Worm (Caenorhabditis elegans) whole organism, young adult: ENCODE data around the gene W01B6.4.

Source experiments
- B0019.2 ChIP-seq: fragments of 200-800 bp; sonication (Bioruptor generic); conservative IDR thresholded peaks from 2 replicates; pipeline ENCODE4 v1.3.6; 2022; ENCODE audit warnings: missing genetic modification reagents, missing genetic modification characterization, missing compliant biosample characterization
- F57A8.1 ChIP-seq: fragments of 200-800 bp; sonication (Bioruptor generic); optimal IDR thresholded peaks from 2 replicates; lab custom pipeline; 2018; ENCODE audit warnings: mild to moderate bottlenecking, missing genetic modification characterization, moderate library complexity, missing compliant biosample characterization
- K12H6.12 ChIP-seq: fragments of 200-800 bp; sonication (Bioruptor generic); optimal IDR thresholded peaks from 2 replicates; lab custom pipeline; 2018; ENCODE audit warnings: mild to moderate bottlenecking, missing genetic modification characterization, missing compliant biosample characterization
- T07F8.4 ChIP-seq: sonication (generic microtip); optimal IDR thresholded peaks from 2 replicates; lab custom pipeline; 2016; ENCODE audit warnings: mild to moderate bottlenecking, missing genetic modification characterization, moderate library complexity, missing compliant biosample characterization
- Y53F4B.3 ChIP-seq: fragments of 200-800 bp; sonication (Bioruptor generic); IDR thresholded peaks from 2 replicates; pipeline ENCODE4 v1.3.6; 2022; ENCODE audit warnings: missing genetic modification reagents, missing genetic modification characterization, missing compliant biosample characterization
- ceh-91 ChIP-seq: fragments of 200-800 bp; sonication (Bioruptor generic); IDR thresholded peaks from 2 replicates; pipeline ENCODE4 v1.3.6; 2022; ENCODE audit warnings: missing genetic modification reagents, missing genetic modification characterization, missing compliant biosample characterization
- repo-1 ChIP-seq: sonication (generic microtip); optimal IDR thresholded peaks from 2 replicates; lab custom pipeline; 2017; ENCODE audit warnings: mild to moderate bottlenecking, missing genetic modification characterization, missing compliant biosample characterization
- tlf-1 ChIP-seq: fragments of 200-800 bp; sonication (Bioruptor generic); optimal IDR thresholded peaks from 2 replicates; lab custom pipeline; 2018; ENCODE audit warnings: mild to moderate bottlenecking, missing genetic modification characterization, missing compliant biosample characterization
- unc-62 ChIP-seq: fragments of 150-350 bp; optimal IDR thresholded peaks from 2 replicates; lab custom pipeline; 2014; ENCODE audit warnings: missing biosample characterization, missing genetic modification reagents, missing genetic modification characterization

DNA sequence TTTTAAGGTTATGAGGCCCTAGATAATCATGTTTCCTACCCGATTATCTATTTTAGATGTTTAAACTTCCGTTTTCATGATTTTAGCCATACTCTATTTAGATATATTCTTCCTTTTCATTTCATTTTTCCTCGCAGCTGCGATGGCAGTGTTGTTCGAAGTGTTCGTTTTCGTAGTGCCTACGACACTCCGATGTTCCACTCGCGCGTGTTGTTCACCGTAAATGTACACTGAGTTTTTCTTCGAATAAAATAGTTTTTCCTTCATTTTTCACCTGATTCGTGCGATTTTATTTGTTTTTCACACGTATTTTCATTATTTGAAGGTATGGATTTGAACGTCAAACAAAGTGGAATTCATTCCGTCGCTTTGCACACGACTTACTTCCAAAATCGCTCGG is 21.6 kb downstream of the W01B6.4 start, which contains the start of gene dis-3:
- TF ChIP-seq tlf-1 (GFP tag; lab: Kevin White, UChicago), result no peak
- TF ChIP-seq B0019.2, result no peak
- TF ChIP-seq K12H6.12 (tag; lab: Kevin White, UChicago), result no peak
- TF ChIP-seq ceh-91, result no peak
- TF ChIP-seq F57A8.1 (GFP tag; lab: Kevin White, UChicago), result no peak
- TF ChIP-seq unc-62 (GFP tag; lab: Kevin White, UChicago), result no peak
- no peak for TF ChIP-seq Y53F4B.3
- TF ChIP-seq T07F8.4 (tag; lab: Kevin White, UChicago), result no peak
- TF ChIP-seq repo-1 (tag; lab: Kevin White, UChicago), result no peak
